Fruit fly (Drosophila melanogaster): ENCODE data around the gene exex.

DNA sequence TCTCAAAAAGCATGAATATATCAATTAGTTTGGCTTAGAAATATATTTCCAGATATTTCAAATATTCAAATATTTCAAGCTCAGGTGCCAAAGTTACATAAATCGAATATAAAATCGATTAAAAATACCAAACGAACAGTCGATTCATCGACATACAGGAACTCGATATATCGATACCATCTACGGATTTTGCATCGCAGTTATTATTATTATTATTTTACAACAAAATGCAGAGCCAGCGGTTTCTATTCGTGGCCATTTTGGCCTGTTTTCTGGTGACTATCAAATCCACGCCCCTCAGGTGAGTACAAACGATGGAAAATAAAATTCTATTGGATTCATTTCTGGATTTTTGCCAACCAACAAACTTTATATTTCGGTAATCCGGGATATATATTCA is 22.5 kb downstream of the exex start, which contains the start of gene RNaseX25:
- TF ChIP-seq CG6854 (GFP tag; optimal IDR thresholded peaks at IDR 0.05): no peak
- TF ChIP-seq CG11762 (GFP tag; optimal IDR thresholded peaks at IDR 0.05; ENCODE audit: insufficient read depth): no peak
